Fruit fly (Drosophila melanogaster): ENCODE data around the gene CG43774.

The CG43774 gene

DNA sequence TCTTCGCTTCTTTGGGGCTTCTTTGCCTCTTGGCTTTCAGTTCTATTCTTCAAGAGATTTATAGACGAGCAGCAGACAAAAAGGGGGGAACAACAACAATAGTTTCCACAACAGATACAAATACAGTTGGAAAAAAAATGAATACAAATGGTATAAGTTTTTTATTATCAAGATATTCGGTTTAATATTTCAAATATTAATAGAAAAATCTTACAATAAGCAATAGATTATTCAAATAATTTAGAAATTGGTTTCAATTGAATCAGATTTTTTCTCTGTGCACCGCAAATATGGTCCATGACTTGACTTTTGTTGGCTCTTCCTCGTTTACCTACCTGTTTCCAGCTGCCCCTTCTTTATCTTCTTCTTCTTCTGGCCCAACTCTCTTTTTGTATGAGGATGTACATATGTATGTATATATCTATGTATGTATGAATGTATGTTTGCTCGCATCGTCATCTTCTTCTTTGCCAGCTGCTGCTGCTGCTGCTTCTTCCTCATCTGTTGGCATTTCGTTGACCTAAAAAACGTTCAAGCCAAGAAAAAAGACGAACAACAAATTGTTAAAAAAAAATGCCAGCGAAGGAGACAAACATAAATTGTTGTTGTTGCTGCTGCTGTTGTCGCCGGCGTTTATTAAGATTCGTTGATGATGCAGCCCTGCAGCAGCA is 45.1 kb downstream of the CG43774 start (continued):
- TF ChIP-seq CHES-1-like (GFP tag; optimal IDR thresholded peaks at IDR 0.05), result peak; percentile 10
- peak; percentile 8 for TF ChIP-seq CG9609 (GFP tag; optimal IDR thresholded peaks at IDR 0.05)
- no peak for TF ChIP-seq Gug (GFP tag; IDR thresholded peaks at IDR 0.05)
- no peak for TF ChIP-seq CG1832 (GFP tag; optimal IDR thresholded peaks at IDR 0.05)
- TF ChIP-seq CG16815 (GFP tag; optimal IDR thresholded peaks at IDR 0.05), result peak; percentile 66
- peak; percentile 77 for TF ChIP-seq CG7556 (GFP tag; optimal IDR thresholded peaks at IDR 0.05)
- no peak for TF ChIP-seq CG4282 (GFP tag; optimal IDR thresholded peaks at IDR 0.05)
- peak; percentile 75 for TF ChIP-seq tgo (GFP tag; IDR thresholded peaks at IDR 0.05)
- TF ChIP-seq CG17361 (GFP tag; IDR thresholded peaks at IDR 0.05), result peak; percentile 75
- TF ChIP-seq gcm (GFP tag; optimal IDR thresholded peaks at IDR 0.05), result peak; percentile 87
- peak; percentile 35 for TF ChIP-seq Lhr (GFP tag; optimal IDR thresholded peaks at IDR 0.05)
- peak; percentile 59 for TF ChIP-seq ssp (GFP tag; IDR thresholded peaks at IDR 0.05)
- no peak for TF ChIP-seq Dll (GFP tag; IDR thresholded peaks at IDR 0.05; ENCODE audit: partially characterized antibody)
- TF ChIP-seq CG17186 (GFP tag; optimal IDR thresholded peaks at IDR 0.05), result no peak
- 0 out of 3 replicates have a peak, but pooled peaks have one; percentile 47 for TF ChIP-seq H15 (GFP tag; IDR thresholded peaks at IDR 0.05)
- peak; percentile 88 for TF ChIP-seq zf30C (GFP tag; optimal IDR thresholded peaks at IDR 0.05)
- peak; percentile 82 for TF ChIP-seq gsb-n (tag; optimal IDR thresholded peaks at IDR 0.05)
- TF ChIP-seq CG8924 (tag; optimal IDR thresholded peaks at IDR 0.05), result peak; percentile 90
- TF ChIP-seq jumu (GFP tag; optimal IDR thresholded peaks at IDR 0.05), result peak; percentile 1
- peak; percentile 45 for TF ChIP-seq run (tag; optimal IDR thresholded peaks at IDR 0.05)
- TF ChIP-seq jing (GFP tag; optimal IDR thresholded peaks at IDR 0.05), result peak; percentile 23
- peak; percentile 79 for TF ChIP-seq CG2202 (tag; optimal IDR thresholded peaks at IDR 0.05)
- TF ChIP-seq CG1529 (GFP tag; optimal IDR thresholded peaks at IDR 0.05), result peak; percentile 87
- TF ChIP-seq CG18011 (GFP tag; optimal IDR thresholded peaks at IDR 0.05), result peak; percentile 10
- TF ChIP-seq slbo (GFP tag; IDR thresholded peaks at IDR 0.05), result peak; percentile 64
- peak; percentile 87 for TF ChIP-seq CG15601 (tag; optimal IDR thresholded peaks at IDR 0.05)
- peak; percentile 34 for TF ChIP-seq scrt (GFP tag; optimal IDR thresholded peaks at IDR 0.05)
- 0 out of 3 replicates have a peak, but pooled peaks have one; percentile 23 for TF ChIP-seq CG11093 (GFP tag; IDR thresholded peaks at IDR 0.05)
- peak; percentile 70 for TF ChIP-seq tap (tag; optimal IDR thresholded peaks at IDR 0.05)
- peak; percentile 84 for TF ChIP-seq PHDP (tag; optimal IDR thresholded peaks at IDR 0.05)
- TF ChIP-seq Spps (tag; optimal IDR thresholded peaks at IDR 0.05), result peak; percentile 73
- peak; percentile 26 for TF ChIP-seq cwo (GFP tag; optimal IDR thresholded peaks at IDR 0.05)
- no peak for TF ChIP-seq Mes4 (GFP tag; optimal IDR thresholded peaks at IDR 0.05)
- no peak for TF ChIP-seq fd64A (GFP tag; optimal IDR thresholded peaks at IDR 0.05)
- peak; percentile 53; the same call in 2 of the 3 replicates for TF ChIP-seq CG14050 (GFP tag; IDR thresholded peaks at IDR 0.05)
- no peak for TF ChIP-seq nerfin-2 (GFP tag; IDR thresholded peaks at IDR 0.05; ENCODE audit: partially characterized antibody)
- peak; percentile 50 for TF ChIP-seq CG12155 (GFP tag; optimal IDR thresholded peaks at IDR 0.05)
- peak; percentile 8 for TF ChIP-seq HmgZ (tag; optimal IDR thresholded peaks at IDR 0.05)
- peak; percentile 32; the same call in 1 of the 3 replicates for TF ChIP-seq ase (GFP tag; IDR thresholded peaks at IDR 0.05)
- TF ChIP-seq vfl (GFP tag; optimal IDR thresholded peaks at IDR 0.05), result peak; percentile 37
- peak; percentile 61 for TF ChIP-seq Drgx (GFP tag; IDR thresholded peaks at IDR 0.05)
- TF ChIP-seq CG16813 (GFP tag; IDR thresholded peaks at IDR 0.05; ENCODE audit: partially characterized antibody), result no peak
- TF ChIP-seq Chrac-16 (GFP tag; optimal IDR thresholded peaks at IDR 0.05), result peak; percentile 70
- TF ChIP-seq Atf6 (GFP tag; IDR thresholded peaks at IDR 0.05), result peak; percentile 28; the same call in 1 of the 2 replicates
- TF ChIP-seq CG32532 (GFP tag; IDR thresholded peaks at IDR 0.05), result peak; percentile 53; the same call in 1 of the 2 replicates
- peak; percentile 74 for TF ChIP-seq CoRest (tag; optimal IDR thresholded peaks at IDR 0.05)
- peak; percentile 16 for TF ChIP-seq CG10654 (GFP tag; optimal IDR thresholded peaks at IDR 0.05)
- peak; percentile 44 to 47 for TF ChIP-seq chif (GFP tag; optimal IDR thresholded peaks at IDR 0.05)
- peak; percentile 83 for TF ChIP-seq zfh1 (GFP tag; IDR thresholded peaks at IDR 0.05)
